Fruit fly (Drosophila melanogaster) whole organism, embryonic: Measurements from ENCODE around the gene Frmd5.

Source experiments
- Bgb ChIP-seq: fragments of 200-800 bp; sonication (Bioruptor generic); IDR thresholded peaks from 2 replicates; pipeline ENCODE4 v1.3.6; 2022; ENCODE audit warnings: missing biosample characterization, missing genetic modification characterization; ENCODE audit not compliant: partially characterized antibody
- CG10147 ChIP-seq: fragments of 200-800 bp; sonication (Bioruptor generic); optimal IDR thresholded peaks from 2 replicates; lab custom pipeline; 2019; ENCODE audit warnings: missing biosample characterization, mild to moderate bottlenecking, missing genetic modification characterization, moderate library complexity
- CG10267 ChIP-seq: fragments of 200-800 bp; sonication (Bioruptor generic); optimal IDR thresholded peaks from 2 replicates; lab custom pipeline; 2018; ENCODE audit warnings: missing biosample characterization, mild to moderate bottlenecking, missing genetic modification characterization, moderate library complexity
- CG12236 ChIP-seq: fragments of 200-800 bp; sonication (Bioruptor generic); optimal IDR thresholded peaks from 2 replicates; lab custom pipeline; 2016; ENCODE audit warnings: missing biosample characterization, missing genetic modification characterization
- CG12299 ChIP-seq: fragments of 200-800 bp; sonication (Bioruptor generic); optimal IDR thresholded peaks from 2 replicates; lab custom pipeline; 2018; ENCODE audit warnings: missing biosample characterization, mild to moderate bottlenecking, missing genetic modification characterization
- CG15514 ChIP-seq: fragments of 200-800 bp; sonication (Bioruptor generic); optimal IDR thresholded peaks from 3 replicates; lab custom pipeline; 2017; ENCODE audit warnings: missing biosample characterization, missing genetic modification characterization, mild to moderate bottlenecking, moderate library complexity, missing genetic modification reagents
- CG15601 ChIP-seq: fragments of 200-800 bp; sonication (Bioruptor generic); optimal IDR thresholded peaks from 3 replicates; lab custom pipeline; 2019; ENCODE audit warnings: missing biosample characterization, mild to moderate bottlenecking, missing genetic modification characterization, moderate library complexity
- CG18262 ChIP-seq: fragments of 200-800 bp; optimal IDR thresholded peaks from 3 replicates; lab custom pipeline; 2019; ENCODE audit warnings: missing biosample characterization, mild to moderate bottlenecking, missing genetic modification characterization, moderate library complexity
- CG2129 ChIP-seq: fragments of 200-800 bp; sonication (Bioruptor generic); IDR thresholded peaks from 2 replicates; pipeline ENCODE4 v1.3.6; 2022; ENCODE audit warnings: missing biosample characterization, missing genetic modification characterization; ENCODE audit not compliant: partially characterized antibody
- CG30403 ChIP-seq: fragments of 200-800 bp; sonication (Bioruptor generic); optimal IDR thresholded peaks from 3 replicates; lab custom pipeline; 2016; ENCODE audit warnings: missing biosample characterization, missing genetic modification characterization
- CG31388 ChIP-seq: fragments of 200-800 bp; sonication (Bioruptor generic); optimal IDR thresholded peaks from 2 replicates; lab custom pipeline; 2016; ENCODE audit warnings: missing biosample characterization, missing genetic modification characterization
- CG3995 ChIP-seq: fragments of 200-800 bp; sonication (Bioruptor generic); optimal IDR thresholded peaks from 3 replicates; lab custom pipeline; 2016; ENCODE audit warnings: missing biosample characterization, missing genetic modification characterization
- CG5245 ChIP-seq: fragments of 200-800 bp; sonication (Bioruptor generic); optimal IDR thresholded peaks from 3 replicates; lab custom pipeline; 2016; ENCODE audit warnings: missing biosample characterization, missing genetic modification characterization
- CG6254 ChIP-seq: fragments of 200-800 bp; sonication (Bioruptor generic); optimal IDR thresholded peaks from 3 replicates; lab custom pipeline; 2017; ENCODE audit warnings: mild to moderate bottlenecking, missing biosample characterization, missing genetic modification reagents, missing genetic modification characterization
- CG7963 ChIP-seq: fragments of 200-800 bp; sonication (Bioruptor generic); IDR thresholded peaks from 3 replicates; pipeline ENCODE4 v1.3.6; 2022; ENCODE audit warnings: missing biosample characterization, missing genetic modification characterization; ENCODE audit not compliant: partially characterized antibody
- CG8924 ChIP-seq: fragments of 200-800 bp; optimal IDR thresholded peaks from 3 replicates; lab custom pipeline; 2019; ENCODE audit warnings: missing biosample characterization, mild to moderate bottlenecking, missing genetic modification characterization, moderate library complexity
- CoRest ChIP-seq: fragments of 200-800 bp; sonication (Bioruptor generic); optimal IDR thresholded peaks from 3 replicates; lab custom pipeline; 2018; ENCODE audit warnings: missing biosample characterization, mild to moderate bottlenecking, missing genetic modification characterization, moderate library complexity
- D ChIP-seq, 2 experiments: fragments of 200-800 bp in 1 of 2; fragments of >200 bp in 1 of 2; sonication (Bioruptor generic) in 1 of 2; optimal IDR thresholded peaks; 2 replicates in 1 of 2; 3 replicates in 1 of 2; lab custom pipeline; 2017; ENCODE audit warnings: mild to moderate bottlenecking in 1 of 2, missing biosample characterization in 1 of 2, missing genetic modification characterization in 1 of 2, missing genetic modification reagents in 1 of 2
- Doc2 ChIP-seq: fragments of 200-800 bp; sonication (Bioruptor generic); IDR thresholded peaks from 2 replicates; pipeline ENCODE4 v1.3.6; 2022; ENCODE audit warnings: missing biosample characterization, missing genetic modification characterization
- Dp ChIP-seq: fragments of 200-800 bp; sonication (Bioruptor generic); optimal IDR thresholded peaks from 2 replicates; lab custom pipeline; 2018; ENCODE audit warnings: missing biosample characterization, mild to moderate bottlenecking, missing genetic modification characterization, moderate library complexity
- Hr3 ChIP-seq: fragments of 200-800 bp; sonication (Bioruptor generic); optimal IDR thresholded peaks from 3 replicates; lab custom pipeline; 2016; ENCODE audit warnings: missing biosample characterization, missing genetic modification characterization
- Hsf ChIP-seq: fragments of 200-800 bp; sonication (Bioruptor generic); optimal IDR thresholded peaks from 3 replicates; lab custom pipeline; 2016; ENCODE audit warnings: missing biosample characterization, missing genetic modification characterization
- Max ChIP-seq: fragments of 200-800 bp; sonication (Bioruptor generic); optimal IDR thresholded peaks from 2 replicates; lab custom pipeline; 2016; ENCODE audit warnings: missing biosample characterization, mild to moderate bottlenecking, missing genetic modification characterization
- Opbp ChIP-seq: fragments of 200-800 bp; sonication (Bioruptor generic); IDR thresholded peaks from 3 replicates; pipeline ENCODE4 v1.3.6; 2022; ENCODE audit warnings: missing biosample characterization, missing genetic modification characterization; ENCODE audit not compliant: partially characterized antibody
- PHDP ChIP-seq: fragments of 200-800 bp; sonication (Bioruptor generic); optimal IDR thresholded peaks from 3 replicates; lab custom pipeline; 2018; ENCODE audit warnings: missing biosample characterization, mild to moderate bottlenecking, missing genetic modification characterization, moderate library complexity
- Scr ChIP-seq: fragments of 200-800 bp; sonication (Bioruptor generic); IDR thresholded peaks from 2 replicates; pipeline ENCODE4 v1.3.6; 2022; ENCODE audit warnings: missing biosample characterization, missing genetic modification characterization; ENCODE audit not compliant: partially characterized antibody
- Sin3A ChIP-seq: fragments of >200 bp; optimal IDR thresholded peaks from 2 replicates; lab custom pipeline; 2018
- Sry-β ChIP-seq: fragments of 200-800 bp; sonication (Bioruptor generic); optimal IDR thresholded peaks from 2 replicates; lab custom pipeline; 2018; ENCODE audit warnings: missing biosample characterization, mild to moderate bottlenecking, missing genetic modification characterization, moderate library complexity
- Sry-δ ChIP-seq: fragments of 200-800 bp; sonication (Bioruptor generic); optimal IDR thresholded peaks from 2 replicates; lab custom pipeline; 2016; ENCODE audit warnings: missing biosample characterization, missing genetic modification characterization
- Stat92E ChIP-seq, 3 experiments: fragments of >200 bp in 2 of 3; fragments of 200-800 bp in 1 of 3; sonication (Bioruptor generic) in 1 of 3; optimal IDR thresholded peaks; 2 replicates each; lab custom pipeline; 2017 to 2019; ENCODE audit warnings: missing biosample characterization in 3 of 3, missing genetic modification characterization in 3 of 3, mild to moderate bottlenecking in 1 of 3, moderate library complexity in 1 of 3
- Taf1 ChIP-seq: fragments of 200-800 bp; sonication (Bioruptor generic); IDR thresholded peaks from 2 replicates; pipeline ENCODE4 v1.3.6; 2022; ENCODE audit warnings: missing biosample characterization, missing genetic modification characterization
- YL-1 ChIP-seq: fragments of 200-800 bp; sonication (Bioruptor generic); optimal IDR thresholded peaks from 3 replicates; lab custom pipeline; 2017; ENCODE audit warnings: missing biosample characterization, mild to moderate bottlenecking, missing genetic modification characterization
- bcd ChIP-seq: fragments of 200-800 bp; sonication (Bioruptor generic); optimal IDR thresholded peaks from 2 replicates; lab custom pipeline; 2017; ENCODE audit warnings: missing biosample characterization, mild to moderate bottlenecking, missing genetic modification characterization
- en ChIP-seq: fragments of 200-800 bp; sonication (Bioruptor generic); optimal IDR thresholded peaks from 2 replicates; lab custom pipeline; 2016; ENCODE audit warnings: missing biosample characterization, missing genetic modification characterization
- exex ChIP-seq: fragments of 200-800 bp; sonication (Bioruptor generic); optimal IDR thresholded peaks from 4 replicates; lab custom pipeline; 2018; ENCODE audit warnings: missing biosample characterization, mild to moderate bottlenecking, missing genetic modification characterization, moderate library complexity
- gem ChIP-seq: fragments of 200-800 bp; sonication (Bioruptor generic); optimal IDR thresholded peaks from 2 replicates; lab custom pipeline; 2019; ENCODE audit warnings: missing biosample characterization, mild to moderate bottlenecking, missing genetic modification characterization, moderate library complexity
- grau ChIP-seq: fragments of 200-800 bp; optimal IDR thresholded peaks from 3 replicates; lab custom pipeline; 2019; ENCODE audit warnings: missing biosample characterization, mild to moderate bottlenecking, missing genetic modification characterization, moderate library complexity
- knrl ChIP-seq: fragments of 200-800 bp; sonication (Bioruptor generic); IDR thresholded peaks from 3 replicates; pipeline ENCODE4 v1.3.6; 2022; ENCODE audit warnings: missing biosample characterization, missing genetic modification characterization; ENCODE audit not compliant: partially characterized antibody
- onecut ChIP-seq: fragments of 200-800 bp; sonication (Bioruptor generic); IDR thresholded peaks from 2 replicates; pipeline ENCODE4 v1.3.6; 2022; ENCODE audit warnings: missing biosample characterization, missing genetic modification characterization
- p53 ChIP-seq: fragments of 200-800 bp; sonication (Bioruptor generic); optimal IDR thresholded peaks from 2 replicates; lab custom pipeline; 2016; ENCODE audit warnings: missing biosample characterization, missing genetic modification characterization
- psq ChIP-seq: fragments of 200-800 bp; sonication (Bioruptor generic); optimal IDR thresholded peaks from 2 replicates; lab custom pipeline; 2017; ENCODE audit warnings: missing biosample characterization, missing genetic modification characterization
- row ChIP-seq: fragments of 200-800 bp; sonication (Bioruptor generic); IDR thresholded peaks from 3 replicates; pipeline ENCODE4 v1.3.6; 2022; ENCODE audit warnings: missing biosample characterization, missing genetic modification characterization
- sima ChIP-seq: fragments of 200-800 bp; sonication (Bioruptor generic); optimal IDR thresholded peaks from 2 replicates; lab custom pipeline; 2016; ENCODE audit warnings: missing biosample characterization, missing genetic modification characterization
- slbo ChIP-seq: fragments of 200-800 bp; sonication (Bioruptor generic); IDR thresholded peaks from 2 replicates; pipeline ENCODE4 v1.3.6; 2022; ENCODE audit warnings: missing biosample characterization, missing genetic modification characterization
- stwl ChIP-seq: fragments of 200-800 bp; sonication (Bioruptor generic); optimal IDR thresholded peaks from 3 replicates; lab custom pipeline; 2018; ENCODE audit warnings: missing biosample characterization, mild to moderate bottlenecking, missing genetic modification characterization, moderate library complexity
- tup ChIP-seq: fragments of 200-800 bp; sonication (Bioruptor generic); optimal IDR thresholded peaks from 2 replicates; lab custom pipeline; 2016; ENCODE audit warnings: missing biosample characterization, mild to moderate bottlenecking, missing genetic modification characterization, moderate library complexity
- vvl ChIP-seq: fragments of 200-800 bp; sonication (Bioruptor generic); IDR thresholded peaks from 2 replicates; pipeline ENCODE4 v1.3.6; 2022; ENCODE audit warnings: missing biosample characterization, missing genetic modification characterization

Frmd5 gene

DNA sequence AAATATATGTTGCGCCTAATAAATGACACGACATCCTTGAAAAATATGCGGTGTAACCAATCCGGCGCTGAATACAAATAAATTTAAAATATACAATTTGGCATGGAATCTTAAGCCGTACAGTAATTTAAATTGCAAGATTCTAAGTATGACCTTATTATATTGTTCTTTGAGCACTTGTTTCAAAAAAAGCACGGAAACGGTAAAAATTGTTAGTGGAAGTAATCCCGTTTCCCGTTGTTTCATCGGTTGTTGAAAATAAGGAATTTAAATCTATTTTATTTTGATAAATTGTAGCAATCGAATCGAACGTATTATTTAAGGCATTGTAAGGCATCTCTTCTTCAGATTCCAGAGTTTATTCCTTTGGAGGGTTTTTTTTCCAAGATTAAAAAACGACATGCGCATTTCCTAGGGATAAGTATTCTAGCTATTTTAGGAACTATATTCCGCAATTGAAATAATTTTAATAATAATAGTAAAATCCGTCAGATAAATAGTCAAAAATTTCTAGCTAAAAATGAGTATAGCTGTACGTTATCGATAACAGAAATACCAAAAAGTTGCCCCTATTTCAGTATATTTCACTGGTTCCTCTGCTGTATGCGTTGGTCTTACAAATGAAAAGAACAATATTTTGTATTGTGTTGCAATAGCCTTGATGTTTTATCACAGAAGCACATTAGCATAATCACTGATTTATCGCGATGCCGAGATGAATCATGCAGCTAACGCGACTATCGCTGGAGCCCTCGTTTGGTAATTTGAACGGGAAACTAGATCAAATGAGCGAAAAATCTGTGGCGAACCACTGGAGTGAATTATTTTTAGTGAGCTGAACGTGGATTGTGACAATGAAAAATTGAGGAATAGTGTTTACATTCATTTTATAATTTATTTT lies 10.9 kb upstream of the Frmd5 start, which contains the start of gene GATAd (continued):
- peak; percentile 26 for TF ChIP-seq gem
- peak; percentile 69; the same call in 1 of the 2 replicates for TF ChIP-seq vvl (GFP tag; lab: Robert Waterston, UW)
- peak; percentile 18 for TF ChIP-seq exex (tag; lab: Kevin White, UChicago)
- TF ChIP-seq CG2129 (GFP tag; lab: Robert Waterston, UW), result no peak
- no peak for TF ChIP-seq CG5245 (GFP tag; lab: Kevin White, UChicago)
- peak; percentile 31 for TF ChIP-seq Sry-δ (GFP tag; lab: Kevin White, UChicago)
- no peak for TF ChIP-seq Max (GFP tag; lab: Kevin White, UChicago)
- TF ChIP-seq CG31388, result no peak
- peak; percentile 99 for TF ChIP-seq CG15514 (GFP tag; lab: Kevin White, UChicago)
- TF ChIP-seq D (optimal IDR thresholded peaks at IDR 0.05; lab: Kevin White, UChicago), result no peak
- TF ChIP-seq D (GFP tag; optimal IDR thresholded peaks at IDR 0.05; lab: Kevin White, UChicago), result no peak
- TF ChIP-seq CoRest (tag; lab: Kevin White, UChicago), result peak; percentile 24
- TF ChIP-seq Taf1 (GFP tag; lab: Robert Waterston, UW), result no peak
- TF ChIP-seq CG10267, result peak; percentile 33
- TF ChIP-seq CG18262 (tag; lab: Kevin White, UChicago), result peak; percentile 4
- no peak for TF ChIP-seq Hsf (GFP tag; lab: Kevin White, UChicago)
- peak; percentile 79 for TF ChIP-seq CG3995 (GFP tag; lab: Kevin White, UChicago)
- TF ChIP-seq row (GFP tag; lab: Robert Waterston, UW), result peak; percentile 63; the same call in 2 of the 3 replicates
- no peak for TF ChIP-seq sima (GFP tag; lab: Kevin White, UChicago)
- TF ChIP-seq Opbp (GFP tag; lab: Robert Waterston, UW), result no peak
- TF ChIP-seq CG12299, result peak; percentile 28
- TF ChIP-seq CG15601, result no peak
- TF ChIP-seq CG6254, result no peak
- TF ChIP-seq Stat92E (GFP tag; optimal IDR thresholded peaks at IDR 0.05; lab: Kevin White, UChicago), result peak in 1 of 3 experiments; percentile 44
- no peak for TF ChIP-seq CG12236
- peak; percentile 33 for TF ChIP-seq Dp (GFP tag; lab: Kevin White, UChicago)
- TF ChIP-seq Doc2 (GFP tag; lab: Robert Waterston, UW), result no peak
- no peak for TF ChIP-seq p53 (GFP tag; lab: Kevin White, UChicago)
- no peak for TF ChIP-seq slbo (GFP tag; lab: Robert Waterston, UW)
- TF ChIP-seq CG30403 (GFP tag; lab: Kevin White, UChicago), result peak; percentile 27
- no peak for TF ChIP-seq onecut
- TF ChIP-seq tup (GFP tag; lab: Kevin White, UChicago), result no peak
- TF ChIP-seq Hr3 (GFP tag; lab: Kevin White, UChicago), result peak; percentile 12
- peak; percentile 6 for TF ChIP-seq CG10147 (GFP tag; lab: Kevin White, UChicago)
- TF ChIP-seq Bgb (GFP tag; lab: Robert Waterston, UW), result 0 out of 2 replicates have a peak, but pooled peaks have one; percentile 26
- TF ChIP-seq Sin3A, result peak; percentile 3
- 0 out of 3 replicates have a peak, but pooled peaks have one; percentile 13 for TF ChIP-seq CG7963 (GFP tag; lab: Robert Waterston, UW)
- TF ChIP-seq CG8924 (tag; lab: Kevin White, UChicago), result peak; percentile 46
- peak; percentile 19 for TF ChIP-seq PHDP (tag; lab: Kevin White, UChicago)
- peak; percentile 87 for TF ChIP-seq Sry-β (GFP tag; lab: Kevin White, UChicago)
- TF ChIP-seq YL-1 (GFP tag; lab: Kevin White, UChicago), result peak; percentile 16
- TF ChIP-seq psq (GFP tag; lab: Kevin White, UChicago), result no peak
- TF ChIP-seq bcd (GFP tag; lab: Kevin White, UChicago), result no peak
- 0 out of 3 replicates have a peak, but pooled peaks have one; percentile 37 for TF ChIP-seq knrl (GFP tag; lab: Robert Waterston, UW)
- no peak for TF ChIP-seq en (GFP tag; lab: Kevin White, UChicago)
- TF ChIP-seq grau (tag; lab: Kevin White, UChicago), result peak; percentile 19
- peak; percentile 34 for TF ChIP-seq stwl (tag; lab: Kevin White, UChicago)
- peak; percentile 37 for TF ChIP-seq Scr (GFP tag; lab: Robert Waterston, UW)
